Worm (Caenorhabditis elegans): Measurements from ENCODE around the gene C14B9.2.

C14B9.2 gene

ce11 chrIII:8126978-8127377, 6.5 kb upstream of the C14B9.2 start:
- 0 out of 2 replicates have a peak, but pooled peaks have one; percentile 11 for TF ChIP-seq klf-2 (GFP tag; conservative IDR thresholded peaks at IDR 0.05)
- TF ChIP-seq T22C8.4 (GFP tag; IDR thresholded peaks at IDR 0.05): no peak

DNA sequence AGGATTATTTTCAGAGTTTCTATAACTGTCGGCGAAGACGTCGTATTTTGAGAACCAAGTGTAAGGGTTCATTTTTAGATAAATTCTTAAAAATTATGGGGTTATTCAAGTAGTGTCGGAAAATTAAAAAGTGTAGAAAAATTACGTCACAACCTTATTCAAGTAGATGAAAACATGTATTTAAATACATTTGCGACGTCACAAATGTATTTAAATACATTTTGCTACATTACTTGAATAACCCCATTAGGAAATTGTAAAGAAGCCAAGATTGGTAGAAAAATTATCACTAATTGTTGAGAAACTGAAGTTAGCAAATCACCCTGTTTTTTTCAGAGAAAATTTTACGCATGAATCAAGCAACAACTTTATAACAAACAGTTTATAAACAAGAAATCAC, 4.3 kb upstream of the C14B9.2 start:
- TF ChIP-seq flt-1 (GFP tag; IDR thresholded peaks at IDR 0.05) (no peak), cog-1 (tag; optimal IDR thresholded peaks at IDR 0.05) (no peak), ztf-29 (GFP tag; IDR thresholded peaks at IDR 0.05) (no peak)

DNA sequence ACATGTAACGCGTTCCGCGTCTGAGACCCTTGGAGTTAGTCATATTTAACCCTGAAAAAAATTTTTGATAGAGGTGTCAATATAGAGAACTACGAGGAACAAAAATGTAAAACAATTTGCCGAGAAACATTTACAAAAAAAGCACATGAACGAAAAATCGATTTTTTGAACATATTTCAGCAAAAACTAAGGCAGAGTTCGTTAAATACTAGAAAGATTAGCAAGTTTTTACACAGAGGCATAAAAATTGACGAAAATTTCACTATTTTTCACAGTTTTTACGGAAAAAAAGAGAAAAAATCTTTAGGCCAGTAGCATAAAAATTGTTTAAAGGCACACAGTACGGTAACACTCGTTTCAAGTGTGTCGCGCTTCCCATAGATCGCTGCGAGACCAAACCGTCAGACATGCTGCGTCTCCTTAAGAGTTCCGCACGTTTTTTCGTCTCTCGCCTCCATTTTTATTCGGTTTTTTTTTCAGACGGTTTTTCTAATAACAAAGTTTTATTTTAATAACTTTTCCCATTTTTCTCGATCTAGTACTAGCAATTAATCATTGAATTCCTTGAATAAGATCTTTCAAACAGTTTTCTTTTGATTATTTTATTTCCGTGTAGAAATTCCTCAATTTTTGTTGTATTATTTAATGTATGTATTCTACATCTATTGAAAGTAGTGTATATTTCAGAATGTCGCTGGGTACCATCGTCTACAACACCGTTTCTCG, 3.1 kb upstream of the C14B9.2 start, which contains the start of the genes rpl-21 and C14B9.10:
Gene rpl-21, minus strand, starts transcription at position 51 of the 726 bp plus-strand sequence.
Gene C14B9.10, plus strand, starts transcription at position 676 of the 726 bp plus-strand sequence.
- TF ChIP-seq klf-2 (GFP tag; conservative IDR thresholded peaks at IDR 0.05) (no peak), T22C8.4 (GFP tag; IDR thresholded peaks at IDR 0.05) (no peak), ref-1 (GFP tag; conservative IDR thresholded peaks at IDR 0.05) (no peak), cog-1 (tag; optimal IDR thresholded peaks at IDR 0.05) (no peak), flt-1 (GFP tag; IDR thresholded peaks at IDR 0.05) (no peak), ztf-23 (GFP tag; IDR thresholded peaks at IDR 0.05) (no peak), ztf-29 (GFP tag; IDR thresholded peaks at IDR 0.05) (no peak), tab-1 (GFP tag; IDR thresholded peaks at IDR 0.05) (no peak), med-1 (GFP tag; optimal IDR thresholded peaks at IDR 0.05; ENCODE audit: insufficient read depth) (no peak)

- TF ChIP-seq cog-1 (tag; optimal IDR thresholded peaks at IDR 0.05) (no peak), flt-1 (GFP tag; IDR thresholded peaks at IDR 0.05) (no peak), tab-1 (GFP tag; IDR thresholded peaks at IDR 0.05) (no peak), T22C8.4 (GFP tag; IDR thresholded peaks at IDR 0.05) (no peak), ztf-23 (GFP tag; IDR thresholded peaks at IDR 0.05) (no peak), med-1 (GFP tag; optimal IDR thresholded peaks at IDR 0.05; ENCODE audit: insufficient read depth) (no peak), klf-2 (GFP tag; conservative IDR thresholded peaks at IDR 0.05) (no peak)
These were observed 969 bp upstream of the C14B9.2 start for ce11 chrIII:8132496-8132895.

- TF ChIP-seq ref-1 (GFP tag; conservative IDR thresholded peaks at IDR 0.05) (no peak), T22C8.4 (GFP tag; IDR thresholded peaks at IDR 0.05) (no peak), ztf-29 (GFP tag; IDR thresholded peaks at IDR 0.05) (no peak), ztf-23 (GFP tag; IDR thresholded peaks at IDR 0.05) (no peak), med-1 (GFP tag; optimal IDR thresholded peaks at IDR 0.05; ENCODE audit: insufficient read depth) (no peak), klf-2 (GFP tag; conservative IDR thresholded peaks at IDR 0.05) (no peak), flt-1 (GFP tag; IDR thresholded peaks at IDR 0.05) (no peak), cog-1 (tag; optimal IDR thresholded peaks at IDR 0.05) (no peak), tab-1 (GFP tag; IDR thresholded peaks at IDR 0.05) (no peak)
These were observed 3.1 kb downstream of the C14B9.2 start for ce11 chrIII:8136517-8137099.

ce11 chrIII:8137777-8138176, 4.3 kb downstream of the C14B9.2 start, which contains the start of gene hsp-12.2:
hsp-12.2 (plus strand) TSS chrIII:8138077.
- TF ChIP-seq cog-1 (tag; optimal IDR thresholded peaks at IDR 0.05): no peak
- TF ChIP-seq T22C8.4 (GFP tag; IDR thresholded peaks at IDR 0.05): no peak
- no peak for TF ChIP-seq ref-1 (GFP tag; conservative IDR thresholded peaks at IDR 0.05)
- no peak for TF ChIP-seq flt-1 (GFP tag; IDR thresholded peaks at IDR 0.05)
- no peak for TF ChIP-seq ztf-23 (GFP tag; IDR thresholded peaks at IDR 0.05)
- no peak for TF ChIP-seq klf-2 (GFP tag; conservative IDR thresholded peaks at IDR 0.05)
- no peak for TF ChIP-seq tab-1 (GFP tag; IDR thresholded peaks at IDR 0.05)
- no peak for TF ChIP-seq ztf-29 (GFP tag; IDR thresholded peaks at IDR 0.05)
- TF ChIP-seq med-1 (GFP tag; optimal IDR thresholded peaks at IDR 0.05; ENCODE audit: insufficient read depth): no peak

ce11 chrIII:8142217-8142616, 8.8 kb downstream of the C14B9.2 start:
- TF ChIP-seq klf-2 (GFP tag; conservative IDR thresholded peaks at IDR 0.05): no peak
- no peak for TF ChIP-seq cog-1 (tag; optimal IDR thresholded peaks at IDR 0.05)
- no peak for TF ChIP-seq ztf-23 (GFP tag; IDR thresholded peaks at IDR 0.05)
- no peak for TF ChIP-seq flt-1 (GFP tag; IDR thresholded peaks at IDR 0.05)
- TF ChIP-seq ref-1 (GFP tag; conservative IDR thresholded peaks at IDR 0.05): no peak
- no peak for TF ChIP-seq T22C8.4 (GFP tag; IDR thresholded peaks at IDR 0.05)
- no peak for TF ChIP-seq tab-1 (GFP tag; IDR thresholded peaks at IDR 0.05)
- TF ChIP-seq ztf-29 (GFP tag; IDR thresholded peaks at IDR 0.05): no peak
- TF ChIP-seq med-1 (GFP tag; optimal IDR thresholded peaks at IDR 0.05; ENCODE audit: insufficient read depth): no peak

ce11 chrIII:8144574-8145065, 11.2 kb downstream of the C14B9.2 start, which contains the start of the genes C14B9.8 and mrpl-18:
C14B9.8 (minus strand) TSS chrIII:8144629.
mrpl-18 (plus strand) TSS chrIII:8145015.
- no peak for TF ChIP-seq T22C8.4 (GFP tag; IDR thresholded peaks at IDR 0.05)
- TF ChIP-seq ref-1 (GFP tag; conservative IDR thresholded peaks at IDR 0.05): no peak
- peak; percentile 72; the same call in 1 of the 2 replicates for TF ChIP-seq ztf-23 (GFP tag; IDR thresholded peaks at IDR 0.05)
- no peak for TF ChIP-seq med-1 (GFP tag; optimal IDR thresholded peaks at IDR 0.05; ENCODE audit: insufficient read depth)
- no peak for TF ChIP-seq tab-1 (GFP tag; IDR thresholded peaks at IDR 0.05)
- peak; percentile 81 for TF ChIP-seq flt-1 (GFP tag; IDR thresholded peaks at IDR 0.05)
- no peak for TF ChIP-seq cog-1 (tag; optimal IDR thresholded peaks at IDR 0.05)
- TF ChIP-seq ztf-29 (GFP tag; IDR thresholded peaks at IDR 0.05): no peak
- no peak for TF ChIP-seq klf-2 (GFP tag; conservative IDR thresholded peaks at IDR 0.05)

- TF ChIP-seq klf-2 (GFP tag; conservative IDR thresholded peaks at IDR 0.05): no peak
- TF ChIP-seq med-1 (GFP tag; optimal IDR thresholded peaks at IDR 0.05; ENCODE audit: insufficient read depth): no peak
- no peak for TF ChIP-seq T22C8.4 (GFP tag; IDR thresholded peaks at IDR 0.05)
- TF ChIP-seq cog-1 (tag; optimal IDR thresholded peaks at IDR 0.05): no peak
- TF ChIP-seq ref-1 (GFP tag; conservative IDR thresholded peaks at IDR 0.05): no peak
- no peak for TF ChIP-seq flt-1 (GFP tag; IDR thresholded peaks at IDR 0.05)
- TF ChIP-seq ztf-29 (GFP tag; IDR thresholded peaks at IDR 0.05): no peak
- no peak for TF ChIP-seq tab-1 (GFP tag; IDR thresholded peaks at IDR 0.05)
- TF ChIP-seq ztf-23 (GFP tag; IDR thresholded peaks at IDR 0.05): no peak
These were observed 12.5 kb downstream of the C14B9.2 start for ce11 chrIII:8145971-8146370.

Data from whole organism, midembryonic.